Fruit fly (Drosophila melanogaster): ENCODE measurements around the gene CG10345.

- TF ChIP-seq h (optimal IDR thresholded peaks at IDR 0.05), result no peak
- no peak for TF ChIP-seq Sin3A (optimal IDR thresholded peaks at IDR 0.05)
Measured at dm6 chr3R:16604715-16605114, at the start of gene CG10345.
